Worm (Caenorhabditis elegans) whole organism, L4 larva: ENCODE data around the gene F01F1.3.

Experiments
- F26F4.8 ChIP-seq: fragments of 200-800 bp; sonication (Bioruptor generic); conservative IDR thresholded peaks from 2 replicates; pipeline ENCODE4 v1.3.6; 2022; ENCODE audit warnings: missing genetic modification characterization, missing compliant biosample characterization
- F37D6.2 ChIP-seq: sonication (generic microtip); optimal IDR thresholded peaks from 2 replicates; lab custom pipeline; 2016; ENCODE audit warnings: mild to moderate bottlenecking, missing genetic modification characterization, missing compliant biosample characterization
- R02D3.7 ChIP-seq: fragments of 150-350 bp; sonication (generic microtip); optimal IDR thresholded peaks from 3 replicates; lab custom pipeline; 2014; ENCODE audit warnings: missing biosample characterization, missing genetic modification characterization
- T20F7.1 ChIP-seq: fragments of 200-800 bp; sonication (Bioruptor generic); optimal IDR thresholded peaks from 2 replicates; lab custom pipeline; 2018; ENCODE audit warnings: mild to moderate bottlenecking, missing genetic modification characterization, missing compliant biosample characterization
- Y105C5A.15 ChIP-seq: fragments of 200-800 bp; sonication (Bioruptor generic); IDR thresholded peaks from 2 replicates; pipeline ENCODE4 v1.3.6; 2022; ENCODE audit warnings: missing genetic modification characterization, missing compliant biosample characterization
- Y75B8A.6 ChIP-seq: fragments of 200-800 bp; sonication (Bioruptor generic); IDR thresholded peaks from 2 replicates; pipeline ENCODE4 v1.3.6; 2022; ENCODE audit warnings: missing genetic modification reagents, missing genetic modification characterization, missing compliant biosample characterization
- ZK337.2 ChIP-seq: fragments of 200-800 bp; sonication (Bioruptor generic); IDR thresholded peaks from 2 replicates; pipeline ENCODE4 v1.3.6; 2022; ENCODE audit warnings: missing genetic modification reagents, missing genetic modification characterization, missing compliant biosample characterization
- ZK546.5 ChIP-seq, 2 experiments: sonication (generic microtip); optimal IDR thresholded peaks; 2 replicates each; lab custom pipeline; 2017; ENCODE audit warnings: missing biosample characterization in 2 of 2, missing genetic modification characterization in 2 of 2
- ama-1 ChIP-seq: fragments of 150-350 bp; optimal IDR thresholded peaks from 2 replicates; lab custom pipeline; 2014; ENCODE audit warnings: inconsistent platforms, mixed read lengths
- ceh-20 ChIP-seq: fragments of 200-800 bp; sonication (Bioruptor generic); IDR thresholded peaks from 2 replicates; pipeline ENCODE4 v1.3.6; 2022; ENCODE audit warnings: missing genetic modification reagents, missing genetic modification characterization, missing compliant biosample characterization
- ceh-44 ChIP-seq: fragments of 200-800 bp; sonication (Bioruptor generic); IDR thresholded peaks from 2 replicates; pipeline ENCODE4 v1.3.6; 2022; ENCODE audit warnings: missing genetic modification reagents, missing genetic modification characterization, missing compliant biosample characterization
- ceh-82 ChIP-seq: sonication (generic microtip); optimal IDR thresholded peaks from 2 replicates; lab custom pipeline; 2017; ENCODE audit warnings: missing biosample characterization, missing genetic modification characterization
- ces-1 ChIP-seq: fragments of 150-350 bp; sonication (generic microtip); optimal IDR thresholded peaks from 4 replicates; lab custom pipeline; 2014; ENCODE audit warnings: missing biosample characterization, missing genetic modification reagents, missing genetic modification characterization
- cey-2 ChIP-seq: sonication (generic microtip); optimal IDR thresholded peaks from 3 replicates; lab custom pipeline; 2017; ENCODE audit warnings: missing genetic modification characterization, mild to moderate bottlenecking, missing compliant biosample characterization, antibody characterized with exemption, borderline replicate concordance; ENCODE audit not compliant: insufficient read depth
- daf-16 ChIP-seq, 3 experiments: sonication (generic microtip); optimal IDR thresholded peaks; 2 replicates each; lab custom pipeline; 2016 to 2017; ENCODE audit warnings: missing genetic modification characterization in 3 of 3, missing genetic modification reagents in 3 of 3, mild to moderate bottlenecking in 2 of 3, missing compliant biosample characterization in 2 of 3, missing biosample characterization in 1 of 3, moderate library complexity in 1 of 3
- daf-19 ChIP-seq: fragments of 200-800 bp; sonication (Bioruptor generic); conservative IDR thresholded peaks from 2 replicates; pipeline ENCODE4 v1.3.6; 2022; ENCODE audit warnings: missing genetic modification characterization, missing compliant biosample characterization
- daf-8 ChIP-seq: fragments of 200-800 bp; sonication (Bioruptor generic); IDR thresholded peaks from 2 replicates; pipeline ENCODE4 v1.3.6; 2022; ENCODE audit warnings: missing genetic modification characterization, missing compliant biosample characterization
- dmd-6 ChIP-seq: fragments of 200-800 bp; sonication (Bioruptor generic); IDR thresholded peaks from 2 replicates; pipeline ENCODE4 v1.3.6; 2022; ENCODE audit warnings: missing genetic modification reagents, missing genetic modification characterization, missing compliant biosample characterization
- dmd-8 ChIP-seq: fragments of 200-800 bp; sonication (Bioruptor generic); IDR thresholded peaks from 2 replicates; pipeline ENCODE4 v1.3.6; 2022; ENCODE audit warnings: missing genetic modification characterization, missing compliant biosample characterization
- dpl-1 ChIP-seq: fragments of 150-350 bp; optimal IDR thresholded peaks from 2 replicates; lab custom pipeline; 2014; ENCODE audit warnings: missing biosample characterization, missing genetic modification reagents, missing genetic modification characterization
- egl-27 ChIP-seq: sonication (generic microtip); optimal IDR thresholded peaks from 3 replicates; lab custom pipeline; 2017; ENCODE audit warnings: missing biosample characterization, missing genetic modification reagents, missing genetic modification characterization
- fkh-10 ChIP-seq: fragments of 150-350 bp; optimal IDR thresholded peaks from 2 replicates; lab custom pipeline; 2014; ENCODE audit warnings: missing biosample characterization, missing genetic modification reagents, missing genetic modification characterization
- hif-1 ChIP-seq, 2 experiments: sonication (generic microtip); optimal IDR thresholded peaks; 2 replicates each; lab custom pipeline; 2016 to 2017; ENCODE audit warnings: missing compliant biosample characterization in 2 of 2, missing genetic modification characterization in 2 of 2, missing genetic modification reagents in 2 of 2, missing genotype in 2 of 2, mild to moderate bottlenecking in 1 of 2
- hlh-11 ChIP-seq: fragments of 200-800 bp; sonication (Bioruptor generic); optimal IDR thresholded peaks from 2 replicates; lab custom pipeline; 2018; ENCODE audit warnings: mild to moderate bottlenecking, missing genetic modification characterization, missing compliant biosample characterization
- hlh-30 ChIP-seq: sonication (generic microtip); optimal IDR thresholded peaks from 2 replicates; lab custom pipeline; 2017; ENCODE audit warnings: antibody characterized with exemption, mild to moderate bottlenecking, missing genetic modification characterization, missing compliant biosample characterization; ENCODE audit not compliant: insufficient read depth
- lim-7 ChIP-seq: fragments of 200-800 bp; sonication (Bioruptor generic); IDR thresholded peaks from 2 replicates; pipeline ENCODE4 v1.3.6; 2022; ENCODE audit warnings: missing genetic modification characterization, missing compliant biosample characterization
- lin-29 ChIP-seq: fragments of 200-800 bp; sonication (Bioruptor generic); IDR thresholded peaks from 2 replicates; pipeline ENCODE4 v1.3.6; 2022; ENCODE audit warnings: missing genetic modification reagents, missing genetic modification characterization, missing compliant biosample characterization
- mdl-1 ChIP-seq, 2 experiments: fragments of 150-350 bp in 1 of 2; sonication (generic microtip) in 1 of 2; optimal IDR thresholded peaks; 2 replicates each; lab custom pipeline; 2014 to 2017; ENCODE audit warnings: missing biosample characterization in 2 of 2, missing genetic modification characterization in 2 of 2
- mdt-29 ChIP-seq: fragments of 200-800 bp; sonication (Bioruptor generic); IDR thresholded peaks from 2 replicates; pipeline ENCODE4 v1.3.6; 2022; ENCODE audit warnings: missing genetic modification reagents, missing genetic modification characterization, missing compliant biosample characterization
- mep-1 ChIP-seq: fragments of 150-350 bp; sonication (generic microtip); optimal IDR thresholded peaks from 3 replicates; lab custom pipeline; 2014; ENCODE audit warnings: missing biosample characterization, missing genetic modification characterization
- mes-2 ChIP-seq: sonication (generic microtip); optimal IDR thresholded peaks from 2 replicates; lab custom pipeline; 2016; ENCODE audit warnings: missing genotype, mild to moderate bottlenecking, missing genetic modification characterization, missing compliant biosample characterization; ENCODE audit not compliant: poor library complexity, severe bottlenecking
- mxl-2 ChIP-seq: fragments of 200-800 bp; sonication (Bioruptor generic); conservative IDR thresholded peaks from 2 replicates; pipeline ENCODE4 v1.3.6; 2022; ENCODE audit warnings: missing genetic modification reagents, missing genetic modification characterization, missing compliant biosample characterization
- nhr-102 ChIP-seq: sonication (generic microtip); optimal IDR thresholded peaks from 2 replicates; lab custom pipeline; 2016; ENCODE audit warnings: mild to moderate bottlenecking, missing genetic modification characterization, moderate library complexity, missing compliant biosample characterization
- nhr-111 ChIP-seq: fragments of 200-800 bp; sonication (Bioruptor generic); optimal IDR thresholded peaks from 2 replicates; lab custom pipeline; 2018; ENCODE audit warnings: mild to moderate bottlenecking, missing genetic modification characterization, missing compliant biosample characterization
- nhr-237 ChIP-seq: sonication (generic microtip); optimal IDR thresholded peaks from 2 replicates; lab custom pipeline; 2017; ENCODE audit warnings: missing biosample characterization, missing genetic modification characterization
- nhr-25 ChIP-seq: sonication (generic microtip); optimal IDR thresholded peaks from 2 replicates; lab custom pipeline; 2017; ENCODE audit warnings: missing genetic modification characterization, mild to moderate bottlenecking, missing compliant biosample characterization, antibody characterized with exemption, moderate library complexity, borderline replicate concordance; ENCODE audit not compliant: insufficient read depth
- nhr-28 ChIP-seq: fragments of 150-350 bp; optimal IDR thresholded peaks from 2 replicates; lab custom pipeline; 2014; ENCODE audit warnings: missing biosample characterization, missing genetic modification characterization
- nhr-42 ChIP-seq: fragments of 200-800 bp; sonication (Bioruptor generic); IDR thresholded peaks from 2 replicates; pipeline ENCODE4 v1.3.6; 2022; ENCODE audit warnings: missing genetic modification characterization, missing compliant biosample characterization
- nhr-76 ChIP-seq: fragments of 150-350 bp; optimal IDR thresholded peaks from 2 replicates; lab custom pipeline; 2014; ENCODE audit warnings: missing biosample characterization, missing genetic modification characterization
- sdz-12 ChIP-seq: fragments of 200-800 bp; sonication (Bioruptor generic); optimal IDR thresholded peaks from 2 replicates; lab custom pipeline; 2018; ENCODE audit warnings: mild to moderate bottlenecking, missing genetic modification characterization, missing compliant biosample characterization
- skn-1 ChIP-seq: fragments of 150-350 bp; optimal IDR thresholded peaks from 2 replicates; lab custom pipeline; 2014; ENCODE audit warnings: missing biosample characterization, missing genetic modification characterization
- tag-97 ChIP-seq: fragments of 200-800 bp; sonication (Bioruptor generic); IDR thresholded peaks from 2 replicates; pipeline ENCODE4 v1.3.6; 2022; ENCODE audit warnings: missing genetic modification characterization, missing compliant biosample characterization
- vab-7 ChIP-seq: fragments of 200-800 bp; sonication (Bioruptor generic); IDR thresholded peaks from 2 replicates; pipeline ENCODE4 v1.3.6; 2022; ENCODE audit warnings: missing genetic modification reagents, missing genetic modification characterization, missing compliant biosample characterization
- zag-1 ChIP-seq: fragments of 150-350 bp; optimal IDR thresholded peaks from 2 replicates; lab custom pipeline; 2014; ENCODE audit warnings: missing biosample characterization, missing genetic modification characterization
- zfp-2 ChIP-seq: sonication (generic microtip); optimal IDR thresholded peaks from 2 replicates; lab custom pipeline; 2016; ENCODE audit warnings: mild to moderate bottlenecking, missing genetic modification characterization, missing compliant biosample characterization
- ztf-7 ChIP-seq: fragments of 150-350 bp; optimal IDR thresholded peaks from 2 replicates; lab custom pipeline; 2014; ENCODE audit warnings: missing biosample characterization, missing genetic modification characterization

Gene F01F1.3

DNA sequence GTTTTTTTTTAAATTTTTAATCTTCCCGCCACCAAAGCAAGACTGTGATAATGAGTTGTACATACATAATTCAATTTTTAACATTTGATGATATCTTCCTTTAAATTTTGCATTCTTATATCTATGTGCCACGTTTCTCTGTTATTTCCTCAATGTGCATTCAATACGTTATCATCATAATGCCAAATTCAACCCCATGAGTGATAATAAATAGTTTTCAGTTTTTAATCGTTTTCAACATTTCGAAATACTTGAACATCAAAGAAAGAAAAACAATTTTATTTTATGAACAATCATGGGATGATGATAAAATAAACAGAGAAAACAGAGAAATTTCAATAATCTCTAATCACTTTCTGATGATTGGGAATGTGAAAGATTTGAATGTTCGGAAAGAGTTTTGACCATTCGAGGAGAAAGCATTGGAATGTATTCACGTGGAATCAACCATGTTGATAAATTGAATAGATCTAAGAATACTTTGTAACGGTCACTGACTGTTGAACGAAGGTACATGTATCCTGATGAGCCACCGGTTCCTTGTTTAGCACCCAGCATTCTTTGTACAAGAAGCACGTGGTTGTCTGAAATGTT lies 45.7 kb downstream of the F01F1.3 start (continued):
- no peak for TF ChIP-seq lin-29 (GFP tag; lab: Robert Waterston, UW)
- peak; percentile 38 for TF ChIP-seq T20F7.1 (GFP tag; lab: Kevin White, UChicago)
- no peak for TF ChIP-seq cey-2 (tag; lab: Kevin White, UChicago)

DNA sequence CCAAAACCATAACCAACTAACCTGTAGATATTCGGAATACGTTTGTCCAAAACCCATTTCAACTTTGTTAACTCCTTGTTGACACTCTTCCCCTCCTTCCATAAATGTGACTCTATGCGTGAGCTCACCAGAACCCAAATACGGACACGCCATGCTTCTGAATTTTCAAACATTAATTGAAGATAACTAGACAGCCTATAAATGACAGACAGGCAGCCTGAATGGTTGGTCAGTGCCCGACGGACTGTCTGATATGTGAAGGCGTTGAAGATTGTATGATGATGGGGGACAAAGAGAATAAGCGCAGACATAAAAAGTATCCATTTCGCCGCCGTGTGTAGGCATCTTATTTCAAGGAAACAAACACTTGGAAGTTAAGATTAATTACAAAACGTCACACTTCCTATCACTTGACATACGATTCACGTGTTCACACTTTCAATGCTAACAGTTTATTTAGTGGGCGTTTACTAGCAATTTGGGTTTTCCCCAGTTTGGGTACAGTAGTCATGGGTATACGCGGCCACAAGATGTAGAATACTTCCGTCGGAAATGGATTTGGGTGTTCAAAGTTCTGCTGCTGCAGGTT lies 48.2 kb downstream of the F01F1.3 start, which contains the start of the genes tdo-2 and C28H8.2:
Gene tdo-2, minus strand, starts transcription at position 157 of the 589 bp plus-strand sequence.
Gene C28H8.2, plus strand, starts transcription at position 524 of the 589 bp plus-strand sequence.
- TF ChIP-seq hlh-30 (peak; percentile 84), nhr-25 (peak; percentile 70), daf-8 (GFP tag; lab: Robert Waterston, UW) (no peak), daf-16 (GFP tag; optimal IDR thresholded peaks at IDR 0.05; lab: Kevin White, UChicago) (no peak), daf-16 (tag; optimal IDR thresholded peaks at IDR 0.05; lab: Kevin White, UChicago) (no peak), daf-19 (GFP tag; lab: Robert Waterston, UW) (no peak), F37D6.2 (tag; lab: Kevin White, UChicago) (no peak), R02D3.7 (tag; lab: Kevin White, UChicago) (no peak), Y75B8A.6 (GFP tag; lab: Robert Waterston, UW) (no peak), mdt-29 (GFP tag; lab: Robert Waterston, UW) (no peak), ZK546.5 (tag; optimal IDR thresholded peaks at IDR 0.05; lab: Kevin White, UChicago) (no peak), Y105C5A.15 (GFP tag; lab: Robert Waterston, UW) (no peak), ZK337.2 (GFP tag; lab: Robert Waterston, UW) (no peak), F26F4.8 (no peak), hlh-11 (tag; lab: Kevin White, UChicago) (peak; percentile 88), mes-2 (tag; lab: Kevin White, UChicago) (no peak), dmd-6 (GFP tag; lab: Robert Waterston, UW) (peak; percentile 61), nhr-28 (tag; lab: Kevin White, UChicago) (peak; percentile 85), dmd-8 (GFP tag; lab: Robert Waterston, UW) (no peak), ztf-7 (tag; lab: Kevin White, UChicago) (no peak), sdz-12 (GFP tag; lab: Kevin White, UChicago) (no peak), nhr-76 (tag; lab: Kevin White, UChicago) (no peak), nhr-111 (no peak), fkh-10 (no peak), ces-1 (no peak), nhr-102 (tag; lab: Kevin White, UChicago) (no peak), ceh-82 (tag; lab: Kevin White, UChicago) (no peak), nhr-237 (no peak), mxl-2 (GFP tag; lab: Robert Waterston, UW) (no peak), mdl-1 (tag; optimal IDR thresholded peaks at IDR 0.05; lab: Kevin White, UChicago) (peak; percentile 38 to 85), ama-1 (lab: Kevin White, UChicago) (peak; percentile 56), zag-1 (tag; lab: Kevin White, UChicago) (no peak), lim-7 (no peak), nhr-42 (GFP tag; lab: Robert Waterston, UW) (no peak), skn-1 (no peak), hif-1 (tag; optimal IDR thresholded peaks at IDR 0.05; lab: Kevin White, UChicago) (no peak), ceh-20 (GFP tag; lab: Robert Waterston, UW) (peak; percentile 81), mep-1 (peak; percentile 29), egl-27 (tag; lab: Kevin White, UChicago) (no peak), vab-7 (GFP tag; lab: Robert Waterston, UW) (no peak), ceh-44 (GFP tag; lab: Robert Waterston, UW) (no peak), lin-29 (GFP tag; lab: Robert Waterston, UW) (no peak), zfp-2 (no peak), dpl-1 (peak; percentile 6), tag-97 (GFP tag; lab: Robert Waterston, UW) (no peak)
